Worm (Caenorhabditis elegans) whole organism, late embryonic: ENCODE measurements around the gene clec-198.

ENCODE experiments used
- C38D4.7 ChIP-seq: fragments of 200-800 bp; sonication (Bioruptor generic); optimal IDR thresholded peaks from 2 replicates; lab custom pipeline; 2018; ENCODE audit warnings: mild to moderate bottlenecking, missing genetic modification characterization, moderate library complexity, missing compliant biosample characterization
- F13H6.1 ChIP-seq: sonication (generic microtip); optimal IDR thresholded peaks from 2 replicates; lab custom pipeline; 2016; ENCODE audit warnings: missing genetic modification characterization, missing compliant biosample characterization
- T23F11.4 ChIP-seq: fragments of 200-800 bp; sonication (Bioruptor generic); optimal IDR thresholded peaks from 2 replicates; lab custom pipeline; 2018; ENCODE audit warnings: mild to moderate bottlenecking, missing genetic modification characterization, missing compliant biosample characterization
- Y22D7AL.16 ChIP-seq: sonication (generic microtip); optimal IDR thresholded peaks from 2 replicates; lab custom pipeline; 2016; ENCODE audit warnings: missing genetic modification characterization, missing compliant biosample characterization
- ahr-1 ChIP-seq: sonication (generic microtip); optimal IDR thresholded peaks from 2 replicates; lab custom pipeline; 2016; ENCODE audit warnings: missing genetic modification characterization, missing compliant biosample characterization
- ceh-14 ChIP-seq: sonication (generic microtip); optimal IDR thresholded peaks from 2 replicates; lab custom pipeline; 2016; ENCODE audit warnings: missing genotype, missing genetic modification characterization, missing compliant biosample characterization
- ceh-18 ChIP-seq: sonication (generic microtip); optimal IDR thresholded peaks from 2 replicates; lab custom pipeline; 2016; ENCODE audit warnings: missing genetic modification characterization, missing compliant biosample characterization
- ceh-19 ChIP-seq: fragments of 200-800 bp; sonication (Bioruptor generic); optimal IDR thresholded peaks from 2 replicates; lab custom pipeline; 2018; ENCODE audit warnings: mild to moderate bottlenecking, missing genetic modification characterization, missing compliant biosample characterization
- ceh-2 ChIP-seq: sonication (generic microtip); optimal IDR thresholded peaks from 2 replicates; lab custom pipeline; 2016; ENCODE audit warnings: missing genotype, missing genetic modification characterization, missing compliant biosample characterization
- ceh-22 ChIP-seq: sonication (generic microtip); optimal IDR thresholded peaks from 2 replicates; lab custom pipeline; 2017; ENCODE audit warnings: missing biosample characterization, missing genetic modification characterization
- ceh-30 ChIP-seq: fragments of 150-350 bp; optimal IDR thresholded peaks from 2 replicates; lab custom pipeline; 2014; ENCODE audit warnings: missing biosample characterization, missing genetic modification characterization
- ceh-34 ChIP-seq: sonication (generic microtip); optimal IDR thresholded peaks from 2 replicates; lab custom pipeline; 2016; ENCODE audit warnings: mild to moderate bottlenecking, missing genetic modification characterization, missing compliant biosample characterization
- ceh-48 ChIP-seq: sonication (generic microtip); optimal IDR thresholded peaks from 2 replicates; lab custom pipeline; 2016; ENCODE audit warnings: missing genetic modification characterization, inconsistent platforms, missing compliant biosample characterization
- ceh-6 ChIP-seq: fragments of 200-800 bp; sonication (Bioruptor generic); optimal IDR thresholded peaks from 2 replicates; lab custom pipeline; 2018; ENCODE audit warnings: mild to moderate bottlenecking, missing genetic modification characterization, missing compliant biosample characterization
- ceh-9 ChIP-seq: sonication (generic microtip); optimal IDR thresholded peaks from 2 replicates; lab custom pipeline; 2016; ENCODE audit warnings: mild to moderate bottlenecking, missing genetic modification characterization, inconsistent platforms, missing compliant biosample characterization
- che-1 ChIP-seq: sonication (generic microtip); optimal IDR thresholded peaks from 2 replicates; lab custom pipeline; 2016; ENCODE audit warnings: mild to moderate bottlenecking, missing genetic modification characterization, missing compliant biosample characterization
- dmd-4 ChIP-seq: sonication (generic microtip); optimal IDR thresholded peaks from 2 replicates; lab custom pipeline; 2016; ENCODE audit warnings: borderline replicate concordance, missing genetic modification characterization, missing compliant biosample characterization
- elt-2 ChIP-seq: sonication (generic microtip); optimal IDR thresholded peaks from 2 replicates; lab custom pipeline; 2016; ENCODE audit warnings: missing genetic modification reagents, missing genetic modification characterization, missing compliant biosample characterization
- elt-4 ChIP-seq: sonication (generic microtip); optimal IDR thresholded peaks from 2 replicates; lab custom pipeline; 2016; ENCODE audit warnings: missing genetic modification characterization, missing compliant biosample characterization
- ets-4 ChIP-seq: sonication (generic microtip); optimal IDR thresholded peaks from 2 replicates; lab custom pipeline; 2016; ENCODE audit warnings: missing genetic modification characterization, missing compliant biosample characterization
- fax-1 ChIP-seq: sonication (generic microtip); optimal IDR thresholded peaks from 2 replicates; lab custom pipeline; 2016; ENCODE audit warnings: missing genotype, missing genetic modification characterization, missing compliant biosample characterization
- fkh-10 ChIP-seq: fragments of 150-350 bp; optimal IDR thresholded peaks from 2 replicates; lab custom pipeline; 2014; ENCODE audit warnings: missing biosample characterization, missing genetic modification reagents, missing genetic modification characterization
- fkh-6 ChIP-seq: sonication (generic microtip); optimal IDR thresholded peaks from 2 replicates; lab custom pipeline; 2016; ENCODE audit warnings: missing genetic modification characterization, missing compliant biosample characterization
- hlh-13 ChIP-seq: fragments of 200-800 bp; sonication (Bioruptor generic); optimal IDR thresholded peaks from 2 replicates; lab custom pipeline; 2018; ENCODE audit warnings: mild to moderate bottlenecking, missing genetic modification characterization, missing compliant biosample characterization
- hlh-15 ChIP-seq: sonication (generic microtip); optimal IDR thresholded peaks from 2 replicates; lab custom pipeline; 2016; ENCODE audit warnings: missing genetic modification characterization, missing compliant biosample characterization
- hlh-30 ChIP-seq: sonication (generic microtip); optimal IDR thresholded peaks from 2 replicates; lab custom pipeline; 2017; ENCODE audit warnings: antibody characterized with exemption, missing genetic modification characterization, missing compliant biosample characterization; ENCODE audit not compliant: insufficient read depth
- hlh-6 ChIP-seq: sonication (generic microtip); optimal IDR thresholded peaks from 2 replicates; lab custom pipeline; 2016; ENCODE audit warnings: missing genotype, missing genetic modification characterization, missing compliant biosample characterization
- hlh-8 ChIP-seq: sonication (generic microtip); optimal IDR thresholded peaks from 2 replicates; lab custom pipeline; 2016; ENCODE audit warnings: missing genotype, missing genetic modification characterization, missing compliant biosample characterization
- mec-3 ChIP-seq: sonication (generic microtip); optimal IDR thresholded peaks from 2 replicates; lab custom pipeline; 2016; ENCODE audit warnings: borderline replicate concordance, missing genetic modification characterization, missing compliant biosample characterization
- nhr-11 ChIP-seq: fragments of 150-350 bp; optimal IDR thresholded peaks from 2 replicates; lab custom pipeline; 2014; ENCODE audit warnings: missing biosample characterization, missing genetic modification characterization
- pag-3 ChIP-seq: sonication (generic microtip); optimal IDR thresholded peaks from 2 replicates; lab custom pipeline; 2016; ENCODE audit warnings: missing compliant biosample characterization, missing genetic modification characterization, borderline replicate concordance
- pat-9 ChIP-seq: fragments of 200-800 bp; sonication (Bioruptor generic); optimal IDR thresholded peaks from 2 replicates; lab custom pipeline; 2018; ENCODE audit warnings: mild to moderate bottlenecking, missing genetic modification characterization, moderate library complexity, missing compliant biosample characterization
- pax-1 ChIP-seq: fragments of 150-350 bp; optimal IDR thresholded peaks from 2 replicates; lab custom pipeline; 2014; ENCODE audit warnings: missing biosample characterization, missing genetic modification characterization
- pha-2 ChIP-seq: sonication (generic microtip); optimal IDR thresholded peaks from 2 replicates; lab custom pipeline; 2017; ENCODE audit warnings: mild to moderate bottlenecking, missing genetic modification characterization, missing compliant biosample characterization
- pha-4 ChIP-seq: fragments of 150-350 bp; optimal IDR thresholded peaks from 2 replicates; lab custom pipeline; 2018; ENCODE audit warnings: missing biosample characterization, missing genetic modification reagents, missing genetic modification characterization
- pqm-1 ChIP-seq: sonication (generic microtip); optimal IDR thresholded peaks from 2 replicates; lab custom pipeline; 2016; ENCODE audit warnings: missing genetic modification characterization, missing compliant biosample characterization
- ref-2 ChIP-seq: sonication (generic microtip); optimal IDR thresholded peaks from 2 replicates; lab custom pipeline; 2016; ENCODE audit warnings: missing genetic modification characterization, missing compliant biosample characterization
- sox-4 ChIP-seq: sonication (generic microtip); optimal IDR thresholded peaks from 2 replicates; lab custom pipeline; 2017; ENCODE audit warnings: mild to moderate bottlenecking, missing genetic modification characterization, inconsistent platforms, missing compliant biosample characterization
- tbx-2 ChIP-seq: sonication (generic microtip); optimal IDR thresholded peaks from 2 replicates; lab custom pipeline; 2016; ENCODE audit warnings: missing genetic modification characterization, missing compliant biosample characterization
- unc-3 ChIP-seq, 2 experiments: fragments of 200-800 bp in 1 of 2; sonication (Bioruptor generic) in 1 of 2; sonication (generic microtip) in 1 of 2; conservative IDR thresholded peaks in 1 of 2; optimal IDR thresholded peaks in 1 of 2; 2 replicates each; pipeline versions ENCODE4 v1.3.6 to Lab custom; 2016 to 2022; ENCODE audit warnings: missing compliant biosample characterization in 2 of 2, missing genetic modification characterization in 2 of 2, missing genetic modification reagents in 1 of 2
- unc-42 ChIP-seq: sonication (generic microtip); optimal IDR thresholded peaks from 2 replicates; lab custom pipeline; 2016; ENCODE audit warnings: missing genotype, missing genetic modification characterization, missing compliant biosample characterization
- unc-55 ChIP-seq: sonication (generic microtip); optimal IDR thresholded peaks from 2 replicates; lab custom pipeline; 2017; ENCODE audit warnings: missing biosample characterization, missing genetic modification reagents, missing genetic modification characterization
- zip-5 ChIP-seq: sonication (generic microtip); optimal IDR thresholded peaks from 2 replicates; lab custom pipeline; 2016; ENCODE audit warnings: missing genetic modification characterization, missing compliant biosample characterization
- ztf-16 ChIP-seq: sonication (generic microtip); optimal IDR thresholded peaks from 2 replicates; lab custom pipeline; 2017; ENCODE audit warnings: missing genetic modification characterization, missing compliant biosample characterization

Gene clec-198

ce11 chrIV:17341033-17341432, 5.9 kb upstream of the clec-198 start:
- TF ChIP-seq ceh-2 (tag; lab: Kevin White, UChicago) (no peak), C38D4.7 (no peak), F13H6.1 (tag; lab: Kevin White, UChicago) (no peak), sox-4 (tag; lab: Kevin White, UChicago) (no peak), ceh-22 (no peak), fkh-6 (no peak), elt-4 (tag; lab: Kevin White, UChicago) (no peak), zip-5 (no peak), pag-3 (tag; lab: Kevin White, UChicago) (no peak), pqm-1 (no peak), Y22D7AL.16 (tag; lab: Kevin White, UChicago) (no peak), hlh-8 (tag; lab: Kevin White, UChicago) (no peak), hlh-13 (GFP tag; lab: Kevin White, UChicago) (no peak), tbx-2 (tag; lab: Kevin White, UChicago) (no peak), mec-3 (tag; lab: Kevin White, UChicago) (no peak)

DNA sequence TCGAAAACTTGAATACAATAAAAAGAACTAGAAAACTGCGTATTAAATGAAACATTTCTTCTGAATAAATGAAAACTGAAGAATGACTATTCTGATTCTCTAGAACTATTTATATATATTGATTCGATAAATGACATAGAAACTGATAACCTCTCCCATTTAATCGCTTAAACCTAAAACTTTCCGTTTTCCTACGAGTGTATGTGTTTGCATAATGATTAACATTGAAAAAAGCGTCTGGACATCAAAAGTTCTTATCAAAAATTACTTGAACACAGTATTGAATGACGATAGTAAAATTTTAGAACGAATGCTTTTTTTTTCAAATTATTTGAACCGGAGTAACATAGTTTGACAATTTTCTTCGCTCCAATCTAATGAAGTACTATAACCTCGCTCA, 4.8 kb upstream of the clec-198 start, which contains the start of gene C49C3.9:
Gene C49C3.9, minus strand, starts transcription at position 136 of the 400 bp plus-strand sequence.
- TF ChIP-seq unc-42 (tag; lab: Kevin White, UChicago) (no peak), ceh-48 (tag; lab: Kevin White, UChicago) (no peak), hlh-6 (no peak), hlh-13 (GFP tag; lab: Kevin White, UChicago) (no peak), ref-2 (tag; lab: Kevin White, UChicago) (no peak), pat-9 (tag; lab: Kevin White, UChicago) (no peak), pha-2 (tag; lab: Kevin White, UChicago) (no peak), ceh-14 (tag; lab: Kevin White, UChicago) (no peak), unc-55 (GFP tag; lab: Kevin White, UChicago) (no peak), ets-4 (tag; lab: Kevin White, UChicago) (no peak), ceh-9 (tag; lab: Kevin White, UChicago) (no peak), hlh-30 (no peak), nhr-11 (tag; lab: Kevin White, UChicago) (no peak), ceh-6 (GFP tag; lab: Kevin White, UChicago) (no peak), F13H6.1 (tag; lab: Kevin White, UChicago) (no peak), Y22D7AL.16 (tag; lab: Kevin White, UChicago) (no peak)

ce11 chrIV:17342667-17343066, 4.3 kb upstream of the clec-198 start, which contains the start of gene C49C3.21:
TSS of gene C49C3.21 (plus strand) at chrIV:17342967.
- TF ChIP-seq hlh-15 (tag; lab: Kevin White, UChicago): no peak
- no peak for TF ChIP-seq pax-1 (tag; lab: Kevin White, UChicago)
- no peak for TF ChIP-seq T23F11.4 (GFP tag; lab: Kevin White, UChicago)
- no peak for TF ChIP-seq ahr-1 (tag; lab: Kevin White, UChicago)
- TF ChIP-seq, all 69 proteins: peak for 0

- TF ChIP-seq hlh-13 (GFP tag; lab: Kevin White, UChicago) (no peak), ceh-19 (GFP tag; lab: Kevin White, UChicago) (no peak), ceh-18 (no peak), che-1 (tag; lab: Kevin White, UChicago) (no peak), pag-3 (tag; lab: Kevin White, UChicago) (no peak), pha-4 (tag; lab: Kevin White, UChicago) (no peak), dmd-4 (tag; lab: Kevin White, UChicago) (no peak), C38D4.7 (no peak), ceh-30 (tag; lab: Kevin White, UChicago) (no peak), unc-3 (GFP tag; conservative IDR thresholded peaks at IDR 0.05; lab: Robert Waterston, UW) (no peak), unc-3 (tag; optimal IDR thresholded peaks at IDR 0.05; lab: Kevin White, UChicago) (no peak), fkh-10 (GFP tag; lab: Kevin White, UChicago) (no peak), hlh-8 (tag; lab: Kevin White, UChicago) (no peak), ztf-16 (no peak), Y22D7AL.16 (tag; lab: Kevin White, UChicago) (no peak), ref-2 (tag; lab: Kevin White, UChicago) (no peak), elt-2 (no peak), ceh-34 (tag; lab: Kevin White, UChicago) (no peak), pax-1 (tag; lab: Kevin White, UChicago) (no peak), fax-1 (tag; lab: Kevin White, UChicago) (no peak)
These were observed 3.5 kb upstream of the clec-198 start, which contains the start of gene C49C3.11 for ce11 chrIV:17343482-17343881. TSS of gene C49C3.11 (plus strand) at chrIV:17343782.
